Worm (Caenorhabditis elegans): Measurements from ENCODE around the gene C24H11.2.
"Not testable (repeated sequence)": the region's sequence is repeated elsewhere in the genome, so short reads cannot be mapped to it uniquely, and the experiment has no call there.

The C24H11.2 gene

ce11 chrIII:11792295-11793256, at the start of gene C24H11.2 (continued):
- not testable (repeated sequence) for TF ChIP-seq ama-1 (optimal IDR thresholded peaks at IDR 0.05)
- TF ChIP-seq ama-1 (GFP tag; optimal IDR thresholded peaks at IDR 0.05) (peak in 1 of 2 experiments; percentile 60), mel-28 (tag; optimal IDR thresholded peaks at IDR 0.05; ENCODE audit: borderline replicate concordance) (peak; percentile 59), ekl-4 (GFP tag; IDR thresholded peaks at IDR 0.05) (peak; percentile 32; the same call in 1 of the 2 replicates), mcd-1 (GFP tag; IDR thresholded peaks at IDR 0.05) (peak; percentile 71), madf-6 (GFP tag; IDR thresholded peaks at IDR 0.05) (0 out of 2 replicates have a peak, but pooled peaks have one; percentile 25), lin-35 (GFP tag; optimal IDR thresholded peaks at IDR 0.05) (peak in 1 of 3 experiments; percentile 35), atf-7 (tag; optimal IDR thresholded peaks at IDR 0.05) (peak; percentile 53), snpc-1.1 (tag; optimal IDR thresholded peaks at IDR 0.05; ENCODE audit: insufficient read depth) (peak; percentile 32), ccch-3 (GFP tag; optimal IDR thresholded peaks at IDR 0.05) (peak; percentile 42), rec-8 (tag; optimal IDR thresholded peaks at IDR 0.05) (peak; percentile 64 to 65), ceh-27 (GFP tag; optimal IDR thresholded peaks at IDR 0.05) (peak; percentile 46), egrh-3 (GFP tag; IDR thresholded peaks at IDR 0.05) (0 out of 2 replicates have a peak, but pooled peaks have one; percentile 25), ets-4 (GFP tag; optimal IDR thresholded peaks at IDR 0.05) (peak; percentile 32), Y67H2A.10 (GFP tag; conservative IDR thresholded peaks at IDR 0.05) (0 out of 2 replicates have a peak, but pooled peaks have one; percentile 12), nhr-27 (tag; optimal IDR thresholded peaks at IDR 0.05) (peak; percentile 79), hmg-1.2 (GFP tag; IDR thresholded peaks at IDR 0.05) (peak; percentile 74), dox-1 (GFP tag; IDR thresholded peaks at IDR 0.05) (peak; percentile 80), egl-18 (GFP tag; IDR thresholded peaks at IDR 0.05) (0 out of 2 replicates have a peak, but pooled peaks have one; percentile 47), aptf-3 (GFP tag; IDR thresholded peaks at IDR 0.05) (peak; percentile 83; the same call in 1 of the 2 replicates), snpc-4 (GFP tag; optimal IDR thresholded peaks at IDR 0.05) (peak; percentile 8), snpc-4 (tag; optimal IDR thresholded peaks at IDR 0.05) (peak; percentile 6 to 92 (median 69)), snpc-3.4 (tag; optimal IDR thresholded peaks at IDR 0.05) (peak; percentile 52), nhr-80 (tag; optimal IDR thresholded peaks at IDR 0.05) (peak; percentile 12), him-1 (tag; optimal IDR thresholded peaks at IDR 0.05) (peak; percentile 16)

DNA sequence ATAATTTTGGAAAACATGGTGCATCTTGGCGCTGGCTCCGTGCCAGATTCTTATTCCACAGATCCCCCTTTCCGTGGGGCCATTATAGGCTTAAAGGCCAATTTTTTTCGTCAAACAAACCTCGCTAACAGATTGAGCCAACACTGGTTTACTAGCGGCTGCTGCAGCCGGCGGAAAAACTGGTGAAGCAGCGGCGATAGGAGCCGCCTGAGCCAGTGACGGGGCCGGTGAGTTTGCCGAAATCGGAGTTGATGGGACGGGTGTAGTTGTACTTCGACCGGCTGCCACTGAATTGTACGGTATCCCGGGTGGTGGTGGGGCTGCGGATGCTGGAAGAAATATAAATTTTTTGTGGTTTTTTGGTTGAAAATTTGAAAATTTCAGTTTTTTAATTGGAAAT, 49.6 kb upstream of the C24H11.2 start:
- TF ChIP-seq hsf-1 (GFP tag; IDR thresholded peaks at IDR 0.05) (0 out of 2 replicates have a peak, but pooled peaks have one; percentile 29), zfh-2 (GFP tag; conservative IDR thresholded peaks at IDR 0.05) (peak; percentile 69), sptf-2 (GFP tag; optimal IDR thresholded peaks at IDR 0.05) (no peak), Y95B8A.8 (GFP tag; IDR thresholded peaks at IDR 0.05) (no peak)

DNA sequence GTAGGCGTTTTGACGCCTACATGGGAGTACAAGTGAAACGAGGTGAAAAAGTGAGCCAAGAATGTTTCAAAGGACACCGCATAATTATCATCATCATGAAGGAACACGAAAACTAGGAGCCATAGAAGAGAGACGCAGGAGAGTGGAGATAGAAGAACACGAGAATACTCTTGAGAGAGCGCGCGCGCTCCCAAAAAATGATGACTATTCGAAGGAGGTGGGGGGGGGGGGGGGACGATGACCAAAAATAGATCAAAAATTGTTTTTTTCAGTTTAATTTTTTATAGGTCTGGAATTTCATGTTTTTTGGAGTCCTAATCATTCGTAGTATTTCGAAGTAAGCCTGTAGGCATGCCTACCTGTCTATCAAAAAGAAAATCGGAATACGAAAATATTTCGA, 44.6 kb upstream of the C24H11.2 start:
- TF ChIP-seq Y95B8A.8 (GFP tag; IDR thresholded peaks at IDR 0.05) (no peak), hmg-1.2 (GFP tag; IDR thresholded peaks at IDR 0.05) (peak; percentile 15; the same call in 1 of the 2 replicates), cebp-2 (GFP tag; IDR thresholded peaks at IDR 0.05) (no peak), F23B12.7 (tag; optimal IDR thresholded peaks at IDR 0.05; ENCODE audit: insufficient read depth) (peak; percentile 0), Y67H2A.10 (GFP tag; conservative IDR thresholded peaks at IDR 0.05) (no peak), madf-8 (GFP tag; conservative IDR thresholded peaks at IDR 0.05) (peak; percentile 38; the same call in 1 of the 2 replicates), mcd-1 (GFP tag; IDR thresholded peaks at IDR 0.05) (0 out of 2 replicates have a peak, but pooled peaks have one; percentile 28), ceh-100 (GFP tag; IDR thresholded peaks at IDR 0.05) (0 out of 2 replicates have a peak, but pooled peaks have one; percentile 19), madf-6 (GFP tag; IDR thresholded peaks at IDR 0.05) (peak; percentile 71), F33H1.4 (GFP tag; IDR thresholded peaks at IDR 0.05) (0 out of 2 replicates have a peak, but pooled peaks have one; percentile 27), efl-1 (GFP tag; optimal IDR thresholded peaks at IDR 0.05) (peak; percentile 54), nhr-80 (tag; optimal IDR thresholded peaks at IDR 0.05) (peak; percentile 41), egrh-3 (GFP tag; IDR thresholded peaks at IDR 0.05) (peak; percentile 69)
